Worm (Caenorhabditis elegans): ENCODE measurements around the gene Y48E1B.3.

Gene Y48E1B.3

ce11 chrII:13596505-13596977 lies 28.8 kb upstream of the Y48E1B.3 start, which contains the start of the genes fbxc-23 and csc-1 (continued):
- TF ChIP-seq pag-3 (tag; optimal IDR thresholded peaks at IDR 0.05; ENCODE audit: borderline replicate concordance, insufficient read depth) (no peak), nhr-12 (tag; optimal IDR thresholded peaks at IDR 0.05) (no peak), ztf-11 (tag; optimal IDR thresholded peaks at IDR 0.05) (no peak), efl-1 (optimal IDR thresholded peaks at IDR 0.05) (peak; percentile 93 to 96), efl-1 (GFP tag; optimal IDR thresholded peaks at IDR 0.05 in 1 of 2) (peak; percentile 95 to 99), ceh-90 (tag; optimal IDR thresholded peaks at IDR 0.05) (no peak), efl-3 (GFP tag; optimal IDR thresholded peaks at IDR 0.05) (no peak), C34B4.2 (tag; optimal IDR thresholded peaks at IDR 0.05) (no peak), nhr-85 (tag) (peak; percentile 34), nhr-76 (tag; optimal IDR thresholded peaks at IDR 0.05) (no peak), pax-3 (tag; optimal IDR thresholded peaks at IDR 0.05) (no peak), unc-130 (tag; optimal IDR thresholded peaks at IDR 0.05) (peak; percentile 52), isw-1 (GFP tag; IDR thresholded peaks at IDR 0.05) (no peak; the same call in 1 of the 2 replicates), elt-3 (tag; optimal IDR thresholded peaks at IDR 0.05) (peak in 1 of 6 experiments; percentile 67), dpl-1 (GFP tag; optimal IDR thresholded peaks at IDR 0.05) (peak; percentile 91 to 96 (median 93)), lir-3 (tag; optimal IDR thresholded peaks at IDR 0.05; ENCODE audit: poor library complexity) (no peak), pqm-1 (tag; optimal IDR thresholded peaks at IDR 0.05) (no peak), snu-23 (GFP tag; optimal IDR thresholded peaks at IDR 0.05) (peak; percentile 73), tlp-1 (tag; optimal IDR thresholded peaks at IDR 0.05) (no peak), C16A3.4 (tag; optimal IDR thresholded peaks at IDR 0.05) (peak; percentile 59), jun-1 (tag; optimal IDR thresholded peaks at IDR 0.05) (no peak), blmp-1 (tag; optimal IDR thresholded peaks at IDR 0.05) (peak; percentile 76), ceh-8 (GFP tag; optimal IDR thresholded peaks at IDR 0.05) (no peak), vab-15 (tag; optimal IDR thresholded peaks at IDR 0.05) (no peak), nhr-20 (tag; optimal IDR thresholded peaks at IDR 0.05) (peak; percentile 60), sup-37 (GFP tag; optimal IDR thresholded peaks at IDR 0.05) (no peak), Y116A8C.19 (tag; optimal IDR thresholded peaks at IDR 0.05; ENCODE audit: borderline replicate concordance) (no peak), lin-15B (tag; optimal IDR thresholded peaks at IDR 0.05) (no peak), ets-5 (GFP tag; IDR thresholded peaks at IDR 0.05) (no peak), irx-1 (tag; optimal IDR thresholded peaks at IDR 0.05) (peak; percentile 53), tbx-2 (tag; optimal IDR thresholded peaks at IDR 0.05) (peak; percentile 45), aly-2 (tag; optimal IDR thresholded peaks at IDR 0.05) (no peak), lin-13 (GFP tag; optimal IDR thresholded peaks at IDR 0.05) (no peak), C04F5.9 (tag; optimal IDR thresholded peaks at IDR 0.05) (no peak), nhr-77 (tag; optimal IDR thresholded peaks at IDR 0.05) (peak; percentile 21), ceh-88 (GFP tag; IDR thresholded peaks at IDR 0.05) (no peak)

ce11 chrII:13595279-13595678 lies 27.5 kb upstream of the Y48E1B.3 start:
- TF ChIP-seq fos-1 (tag; optimal IDR thresholded peaks at IDR 0.05), result no peak
- no peak for TF ChIP-seq dsc-1 (tag; optimal IDR thresholded peaks at IDR 0.05)
- TF ChIP-seq ets-5 (GFP tag; IDR thresholded peaks at IDR 0.05), result no peak

- TF ChIP-seq isw-1 (GFP tag; IDR thresholded peaks at IDR 0.05) (no peak), Y116A8C.19 (tag; optimal IDR thresholded peaks at IDR 0.05; ENCODE audit: borderline replicate concordance) (no peak), ets-5 (GFP tag; IDR thresholded peaks at IDR 0.05) (no peak), skn-1 (tag; optimal IDR thresholded peaks at IDR 0.05) (no peak), xbp-1 (tag; optimal IDR thresholded peaks at IDR 0.05) (no peak), efl-3 (GFP tag; optimal IDR thresholded peaks at IDR 0.05) (no peak), swsn-7 (tag; optimal IDR thresholded peaks at IDR 0.05) (no peak), ceh-8 (GFP tag; optimal IDR thresholded peaks at IDR 0.05) (no peak), rnt-1 (tag; optimal IDR thresholded peaks at IDR 0.05) (no peak), nhr-237 (tag; optimal IDR thresholded peaks at IDR 0.05) (no peak), lsy-2 (tag; optimal IDR thresholded peaks at IDR 0.05) (peak in 1 of 2 experiments; percentile 25), grh-1 (GFP tag; IDR thresholded peaks at IDR 0.05) (no peak), tlp-1 (tag; optimal IDR thresholded peaks at IDR 0.05) (no peak), fkh-8 (tag; optimal IDR thresholded peaks at IDR 0.05) (no peak), F16B12.6 (tag; optimal IDR thresholded peaks at IDR 0.05) (no peak), ceh-82 (tag; optimal IDR thresholded peaks at IDR 0.05) (no peak), fkh-4 (tag; optimal IDR thresholded peaks at IDR 0.05; ENCODE audit: borderline replicate concordance) (no peak), tbx-2 (tag; optimal IDR thresholded peaks at IDR 0.05) (no peak), dsc-1 (tag; optimal IDR thresholded peaks at IDR 0.05) (no peak), nhr-77 (tag; optimal IDR thresholded peaks at IDR 0.05) (no peak), efl-1 (optimal IDR thresholded peaks at IDR 0.05) (no peak), efl-1 (GFP tag; optimal IDR thresholded peaks at IDR 0.05 in 1 of 2) (peak in 1 of 2 experiments; percentile 92), pqm-1 (tag; optimal IDR thresholded peaks at IDR 0.05) (no peak)
These were observed 26.0 kb upstream of the Y48E1B.3 start, which contains the start of gene clec-146 for ce11 chrII:13593659-13594221. Gene clec-146 (minus strand): TSS chrII:13593774.

All from whole organism, L1 larva.